Worm (Caenorhabditis elegans) whole organism, L2 larva: ENCODE measurements around the gene ZK813.6.

Experiments used
- F13H6.1 ChIP-seq: sonication (generic microtip); optimal IDR thresholded peaks from 2 replicates; lab custom pipeline; 2016; ENCODE audit warnings: missing genetic modification characterization, missing compliant biosample characterization
- R02D3.7 ChIP-seq: fragments of 150-350 bp; optimal IDR thresholded peaks from 2 replicates; lab custom pipeline; 2014; ENCODE audit warnings: missing biosample characterization, missing genetic modification characterization
- Y55F3AM.14 ChIP-seq: fragments of 200-800 bp; sonication (Bioruptor generic); optimal IDR thresholded peaks from 2 replicates; lab custom pipeline; 2018; ENCODE audit warnings: mild to moderate bottlenecking, missing genetic modification characterization, missing compliant biosample characterization
- aly-2 ChIP-seq: fragments of 150-350 bp; optimal IDR thresholded peaks from 2 replicates; lab custom pipeline; 2014; ENCODE audit warnings: missing biosample characterization, missing genetic modification characterization
- ceh-16 ChIP-seq: fragments of 150-350 bp; optimal IDR thresholded peaks from 2 replicates; lab custom pipeline; 2014; ENCODE audit warnings: missing biosample characterization, missing genetic modification characterization
- crh-2 ChIP-seq: sonication (generic microtip); optimal IDR thresholded peaks from 2 replicates; lab custom pipeline; 2017; ENCODE audit warnings: missing biosample characterization, missing genetic modification characterization
- egl-27 ChIP-seq: sonication (generic microtip); optimal IDR thresholded peaks from 3 replicates; lab custom pipeline; 2017; ENCODE audit warnings: missing biosample characterization, missing genetic modification reagents, missing genetic modification characterization
- elt-1 ChIP-seq: fragments of 150-350 bp; optimal IDR thresholded peaks from 2 replicates; lab custom pipeline; 2014; ENCODE audit warnings: missing biosample characterization, missing genetic modification characterization
- fos-1 ChIP-seq: fragments of 150-350 bp; optimal IDR thresholded peaks from 2 replicates; lab custom pipeline; 2014; ENCODE audit warnings: missing biosample characterization, missing genetic modification characterization
- gmeb-1 ChIP-seq: fragments of 150-350 bp; optimal IDR thresholded peaks from 2 replicates; lab custom pipeline; 2014; ENCODE audit warnings: missing biosample characterization, missing genetic modification characterization
- lin-13 ChIP-seq: fragments of 150-350 bp; optimal IDR thresholded peaks from 2 replicates; lab custom pipeline; 2014; ENCODE audit warnings: missing biosample characterization, missing genetic modification reagents, missing genetic modification characterization
- lin-39 ChIP-seq: fragments of 150-350 bp; optimal IDR thresholded peaks from 2 replicates; lab custom pipeline; 2014; ENCODE audit warnings: missing biosample characterization, missing genetic modification reagents, missing genetic modification characterization
- lsy-2 ChIP-seq, 2 experiments: fragments of 150-350 bp in 1 of 2; sonication (generic microtip) in 1 of 2; optimal IDR thresholded peaks; 2 replicates each; lab custom pipeline; 2014 to 2017; ENCODE audit warnings: missing biosample characterization in 2 of 2, missing genetic modification characterization in 2 of 2
- mbf-1 ChIP-seq: sonication (generic microtip); optimal IDR thresholded peaks from 2 replicates; lab custom pipeline; 2017; ENCODE audit warnings: missing biosample characterization, missing genetic modification characterization
- mdl-1 ChIP-seq, 2 experiments: fragments of 150-350 bp in 1 of 2; sonication (generic microtip) in 1 of 2; optimal IDR thresholded peaks; 2 replicates each; lab custom pipeline; 2017; ENCODE audit warnings: missing biosample characterization in 2 of 2, missing genetic modification characterization in 2 of 2
- nhr-10 ChIP-seq: sonication (generic microtip); optimal IDR thresholded peaks from 2 replicates; lab custom pipeline; 2017; ENCODE audit warnings: missing biosample characterization, missing genetic modification characterization
- nhr-11 ChIP-seq: fragments of 150-350 bp; optimal IDR thresholded peaks from 2 replicates; lab custom pipeline; 2014; ENCODE audit warnings: missing biosample characterization, missing genetic modification characterization
- nhr-12 ChIP-seq: fragments of 150-350 bp; optimal IDR thresholded peaks from 2 replicates; lab custom pipeline; 2014; ENCODE audit warnings: missing biosample characterization, missing genetic modification characterization
- nhr-129 ChIP-seq: fragments of 150-350 bp; optimal IDR thresholded peaks from 2 replicates; lab custom pipeline; 2014; ENCODE audit warnings: missing biosample characterization, missing genetic modification characterization
- nhr-21 ChIP-seq: fragments of 150-350 bp; optimal IDR thresholded peaks from 2 replicates; lab custom pipeline; 2014; ENCODE audit warnings: missing biosample characterization, missing genetic modification characterization
- nhr-23 ChIP-seq: fragments of 150-350 bp; optimal IDR thresholded peaks from 2 replicates; lab custom pipeline; 2014; ENCODE audit warnings: missing biosample characterization, missing genetic modification reagents, missing genetic modification characterization
- nhr-25 ChIP-seq: fragments of 150-350 bp; sonication (generic microtip); optimal IDR thresholded peaks from 3 replicates; lab custom pipeline; 2014; ENCODE audit warnings: missing biosample characterization, missing genetic modification characterization
- peb-1 ChIP-seq: fragments of 150-350 bp; optimal IDR thresholded peaks from 2 replicates; lab custom pipeline; 2014; ENCODE audit warnings: missing biosample characterization, missing genetic modification characterization
- skn-1 ChIP-seq: sonication (generic microtip); optimal IDR thresholded peaks from 2 replicates; lab custom pipeline; 2017; ENCODE audit warnings: missing biosample characterization, missing genetic modification characterization
- sma-3 ChIP-seq: sonication (generic microtip); optimal IDR thresholded peaks from 2 replicates; lab custom pipeline; 2016; ENCODE audit warnings: missing genetic modification reagents, missing genetic modification characterization, missing compliant biosample characterization
- sma-9 ChIP-seq, 2 experiments: fragments of 150-350 bp in 1 of 2; sonication (generic microtip) in 1 of 2; optimal IDR thresholded peaks; 2 replicates each; lab custom pipeline; 2014 to 2016; ENCODE audit warnings: missing genetic modification characterization in 2 of 2, mild to moderate bottlenecking in 1 of 2, missing biosample characterization in 1 of 2, missing compliant biosample characterization in 1 of 2, missing genetic modification reagents in 1 of 2, moderate library complexity in 1 of 2
- unc-55 ChIP-seq: fragments of 150-350 bp; sonication (generic microtip); optimal IDR thresholded peaks from 3 replicates; lab custom pipeline; 2014; ENCODE audit warnings: missing biosample characterization, missing genetic modification reagents, missing genetic modification characterization
- unc-62 ChIP-seq: fragments of 150-350 bp; optimal IDR thresholded peaks from 2 replicates; lab custom pipeline; 2014; ENCODE audit warnings: missing biosample characterization, missing genetic modification reagents, missing genetic modification characterization
- zag-1 ChIP-seq: fragments of 150-350 bp; optimal IDR thresholded peaks from 2 replicates; lab custom pipeline; 2014; ENCODE audit warnings: missing biosample characterization, missing genetic modification characterization
- ztf-11 ChIP-seq: sonication (generic microtip); optimal IDR thresholded peaks from 2 replicates; lab custom pipeline; 2017; ENCODE audit warnings: missing biosample characterization, missing genetic modification characterization
- ztf-4 ChIP-seq: fragments of 150-350 bp; optimal IDR thresholded peaks from 2 replicates; lab custom pipeline; 2014; ENCODE audit warnings: missing biosample characterization, missing genetic modification characterization

The ZK813.6 gene

ce11 chrX:3464309-3465038 is 39.9 kb downstream of the ZK813.6 start:
- TF ChIP-seq zag-1 (tag; lab: Kevin White, UChicago) (peak; percentile 38), unc-55 (peak; percentile 70), unc-62 (GFP tag; lab: Kevin White, UChicago) (no peak), ztf-11 (no peak), ztf-4 (tag; lab: Kevin White, UChicago) (no peak), gmeb-1 (tag; lab: Kevin White, UChicago) (no peak), lsy-2 (tag; optimal IDR thresholded peaks at IDR 0.05; lab: Kevin White, UChicago) (no peak), mdl-1 (tag; optimal IDR thresholded peaks at IDR 0.05; lab: Kevin White, UChicago) (no peak), Y55F3AM.14 (GFP tag; lab: Kevin White, UChicago) (no peak), ceh-16 (tag; lab: Kevin White, UChicago) (no peak), aly-2 (tag; lab: Kevin White, UChicago) (no peak)

- TF ChIP-seq nhr-11 (tag; lab: Kevin White, UChicago) (no peak), lin-13 (GFP tag; lab: Kevin White, UChicago) (no peak), unc-62 (GFP tag; lab: Kevin White, UChicago) (no peak), nhr-25 (tag; lab: Kevin White, UChicago) (no peak), mbf-1 (tag; lab: Kevin White, UChicago) (no peak), ceh-16 (tag; lab: Kevin White, UChicago) (no peak), unc-55 (no peak), sma-3 (no peak)
These were observed 41.2 kb downstream of the ZK813.6 start, which contains the start of the genes ZK377.15 and sax-3 for ce11 chrX:3465785-3466184. ZK377.15 (minus strand) TSS chrX:3465885. sax-3 (minus strand) TSS chrX:3465927.

- TF ChIP-seq nhr-25 (tag; lab: Kevin White, UChicago) (no peak), unc-55 (peak; percentile 28)
- TF ChIP-seq, all 48 proteins: peak for 1
These were observed 42.6 kb downstream of the ZK813.6 start for ce11 chrX:3467004-3467761.

- TF ChIP-seq egl-27 (tag; lab: Kevin White, UChicago) = no peak
- TF ChIP-seq nhr-10 (tag; lab: Kevin White, UChicago) = no peak
- TF ChIP-seq Y55F3AM.14 (GFP tag; lab: Kevin White, UChicago) = no peak
- no peak for TF ChIP-seq sma-3
- no peak for TF ChIP-seq elt-1 (tag; lab: Kevin White, UChicago)
- TF ChIP-seq lin-39 (tag; lab: Kevin White, UChicago) = no peak
- no peak for TF ChIP-seq nhr-12 (tag; lab: Kevin White, UChicago)
These were observed 43.3 kb downstream of the ZK813.6 start for ce11 chrX:3467958-3468357.

ce11 chrX:3469332-3469731 is 44.7 kb downstream of the ZK813.6 start:
- TF ChIP-seq unc-55 (no peak), peb-1 (tag; lab: Kevin White, UChicago) (no peak), nhr-10 (tag; lab: Kevin White, UChicago) (no peak), nhr-129 (tag; lab: Kevin White, UChicago) (no peak), nhr-23 (tag; lab: Kevin White, UChicago) (no peak), mbf-1 (tag; lab: Kevin White, UChicago) (no peak), lsy-2 (tag; optimal IDR thresholded peaks at IDR 0.05; lab: Kevin White, UChicago) (no peak), egl-27 (tag; lab: Kevin White, UChicago) (no peak), ztf-11 (no peak)

ce11 chrX:3470307-3470706 is 45.7 kb downstream of the ZK813.6 start:
- no peak for TF ChIP-seq ceh-16 (tag; lab: Kevin White, UChicago)
- no peak for TF ChIP-seq nhr-21 (tag; lab: Kevin White, UChicago)
- TF ChIP-seq F13H6.1 (tag; lab: Kevin White, UChicago) = no peak
- no peak for TF ChIP-seq Y55F3AM.14 (GFP tag; lab: Kevin White, UChicago)
- TF ChIP-seq, all 48 proteins: peak for 0

- peak; percentile 14 for TF ChIP-seq sma-9 (GFP tag; optimal IDR thresholded peaks at IDR 0.05; lab: Kevin White, UChicago)
- no peak for TF ChIP-seq sma-9 (tag; optimal IDR thresholded peaks at IDR 0.05; lab: Kevin White, UChicago)
- TF ChIP-seq ztf-11 = no peak
- peak; percentile 3 for TF ChIP-seq nhr-25 (tag; lab: Kevin White, UChicago)
- TF ChIP-seq R02D3.7 (tag; lab: Kevin White, UChicago) = no peak
- no peak for TF ChIP-seq skn-1 (tag; lab: Kevin White, UChicago)
- TF ChIP-seq crh-2 (tag; lab: Kevin White, UChicago) = peak; percentile 7
- TF ChIP-seq fos-1 (tag; lab: Kevin White, UChicago) = peak; percentile 70
- TF ChIP-seq nhr-21 (tag; lab: Kevin White, UChicago) = no peak
- TF ChIP-seq nhr-129 (tag; lab: Kevin White, UChicago) = peak; percentile 39
- peak; percentile 52 for TF ChIP-seq ceh-16 (tag; lab: Kevin White, UChicago)
- TF ChIP-seq sma-3 = peak; percentile 6
- peak; percentile 39 for TF ChIP-seq F13H6.1 (tag; lab: Kevin White, UChicago)
These were observed 47.6 kb downstream of the ZK813.6 start for ce11 chrX:3472226-3472625.
